Worm (Caenorhabditis elegans) whole organism, L4 larva: ENCODE data around the gene Y52E8A.2.

Experiments
- D1046.2 ChIP-seq: fragments of 200-800 bp; sonication (Bioruptor generic); IDR thresholded peaks from 2 replicates; pipeline ENCODE4 v1.3.6; 2022; ENCODE audit warnings: missing genetic modification characterization, missing compliant biosample characterization
- F26F4.8 ChIP-seq: fragments of 200-800 bp; sonication (Bioruptor generic); conservative IDR thresholded peaks from 2 replicates; pipeline ENCODE4 v1.3.6; 2022; ENCODE audit warnings: missing genetic modification characterization, missing compliant biosample characterization
- F44E2.7 ChIP-seq: fragments of 200-800 bp; sonication (Bioruptor generic); IDR thresholded peaks from 2 replicates; pipeline ENCODE4 v2.1.2; 2022; ENCODE audit warnings: missing genetic modification characterization, missing compliant biosample characterization
- R02D3.7 ChIP-seq: fragments of 150-350 bp; sonication (generic microtip); optimal IDR thresholded peaks from 3 replicates; lab custom pipeline; 2014; ENCODE audit warnings: missing biosample characterization, missing genetic modification characterization
- ZK546.5 ChIP-seq, 2 experiments: sonication (generic microtip); optimal IDR thresholded peaks; 2 replicates each; lab custom pipeline; 2017; ENCODE audit warnings: missing biosample characterization in 2 of 2, missing genetic modification characterization in 2 of 2
- aha-1 ChIP-seq: fragments of 150-350 bp; peaks from one replicate; lab custom pipeline; 2014; ENCODE audit warnings: missing biosample characterization, missing genetic modification characterization
- ceh-44 ChIP-seq: fragments of 200-800 bp; sonication (Bioruptor generic); IDR thresholded peaks from 2 replicates; pipeline ENCODE4 v1.3.6; 2022; ENCODE audit warnings: missing genetic modification reagents, missing genetic modification characterization, missing compliant biosample characterization
- daf-8 ChIP-seq: fragments of 200-800 bp; sonication (Bioruptor generic); IDR thresholded peaks from 2 replicates; pipeline ENCODE4 v1.3.6; 2022; ENCODE audit warnings: missing genetic modification characterization, missing compliant biosample characterization
- dpl-1 ChIP-seq: fragments of 150-350 bp; optimal IDR thresholded peaks from 2 replicates; lab custom pipeline; 2014; ENCODE audit warnings: missing biosample characterization, missing genetic modification reagents, missing genetic modification characterization
- duxl-1 ChIP-seq: sonication (generic microtip); optimal IDR thresholded peaks from 2 replicates; lab custom pipeline; 2016; ENCODE audit warnings: mild to moderate bottlenecking, missing genetic modification characterization, moderate library complexity, missing compliant biosample characterization; ENCODE audit not compliant: poor library complexity
- egl-27 ChIP-seq: sonication (generic microtip); optimal IDR thresholded peaks from 3 replicates; lab custom pipeline; 2017; ENCODE audit warnings: missing biosample characterization, missing genetic modification reagents, missing genetic modification characterization
- egl-43 ChIP-seq: fragments of 200-800 bp; sonication (Bioruptor generic); IDR thresholded peaks from 2 replicates; pipeline ENCODE4 v1.3.6; 2022; ENCODE audit warnings: missing genetic modification reagents, missing genetic modification characterization, missing compliant biosample characterization
- hmg-1.1 ChIP-seq: fragments of 200-800 bp; sonication (Bioruptor generic); IDR thresholded peaks from 2 replicates; pipeline ENCODE4 v1.3.6; 2022; ENCODE audit warnings: missing genetic modification reagents, missing genetic modification characterization, missing compliant biosample characterization
- lin-1 ChIP-seq: fragments of 200-800 bp; sonication (Bioruptor generic); IDR thresholded peaks from 2 replicates; pipeline ENCODE4 v1.3.6; 2022; ENCODE audit warnings: missing genetic modification reagents, missing genetic modification characterization, missing compliant biosample characterization
- lin-15B ChIP-seq: fragments of 150-350 bp; sonication (generic microtip); optimal IDR thresholded peaks from 3 replicates; lab custom pipeline; 2014; ENCODE audit warnings: missing biosample characterization, missing genetic modification characterization
- madf-5 ChIP-seq, 2 experiments: fragments of 200-800 bp; sonication (Bioruptor generic); IDR thresholded peaks; 2 replicates each; pipeline ENCODE4 v1.3.6; 2022; ENCODE audit warnings: missing compliant biosample characterization in 2 of 2, missing genetic modification characterization in 2 of 2
- mep-1 ChIP-seq: fragments of 150-350 bp; sonication (generic microtip); optimal IDR thresholded peaks from 3 replicates; lab custom pipeline; 2014; ENCODE audit warnings: missing biosample characterization, missing genetic modification characterization
- mxl-2 ChIP-seq: fragments of 200-800 bp; sonication (Bioruptor generic); conservative IDR thresholded peaks from 2 replicates; pipeline ENCODE4 v1.3.6; 2022; ENCODE audit warnings: missing genetic modification reagents, missing genetic modification characterization, missing compliant biosample characterization
- nhr-25 ChIP-seq: sonication (generic microtip); optimal IDR thresholded peaks from 2 replicates; lab custom pipeline; 2017; ENCODE audit warnings: missing genetic modification characterization, mild to moderate bottlenecking, missing compliant biosample characterization, antibody characterized with exemption, moderate library complexity, borderline replicate concordance; ENCODE audit not compliant: insufficient read depth
- nhr-41 ChIP-seq: fragments of 200-800 bp; sonication (Bioruptor generic); IDR thresholded peaks from 2 replicates; pipeline ENCODE4 v1.3.6; 2022; ENCODE audit warnings: missing genetic modification reagents, missing genetic modification characterization, missing compliant biosample characterization
- nhr-6 ChIP-seq: fragments of 150-350 bp; optimal IDR thresholded peaks from 2 replicates; lab custom pipeline; 2014; ENCODE audit warnings: missing biosample characterization, missing genetic modification characterization
- nhr-76 ChIP-seq: fragments of 150-350 bp; optimal IDR thresholded peaks from 2 replicates; lab custom pipeline; 2014; ENCODE audit warnings: missing biosample characterization, missing genetic modification characterization
- pqm-1 ChIP-seq: sonication (generic microtip); optimal IDR thresholded peaks from 2 replicates; lab custom pipeline; 2017; ENCODE audit warnings: missing biosample characterization, missing genetic modification characterization
- set-16 ChIP-seq: fragments of 200-800 bp; sonication (Bioruptor generic); IDR thresholded peaks from 2 replicates; pipeline ENCODE4 v1.3.6; 2022; ENCODE audit warnings: missing genetic modification reagents, missing genetic modification characterization, missing compliant biosample characterization
- tag-97 ChIP-seq: fragments of 200-800 bp; sonication (Bioruptor generic); IDR thresholded peaks from 2 replicates; pipeline ENCODE4 v1.3.6; 2022; ENCODE audit warnings: missing genetic modification characterization, missing compliant biosample characterization
- unc-130 ChIP-seq: sonication (generic microtip); optimal IDR thresholded peaks from 2 replicates; lab custom pipeline; 2016; ENCODE audit warnings: missing genetic modification reagents, missing genetic modification characterization, missing compliant biosample characterization
- unc-62 ChIP-seq, 3 experiments: fragments of 150-350 bp in 1 of 3; sonication (generic microtip); optimal IDR thresholded peaks in 2 of 3; peaks in 1 of 3; 1 replicate in 1 of 3; 2 replicates in 2 of 3; lab custom pipeline; 2014 to 2017; ENCODE audit warnings: missing biosample characterization in 3 of 3, missing genetic modification characterization in 3 of 3, missing genetic modification reagents in 3 of 3, missing genotype in 1 of 3
- vab-7 ChIP-seq: fragments of 200-800 bp; sonication (Bioruptor generic); IDR thresholded peaks from 2 replicates; pipeline ENCODE4 v1.3.6; 2022; ENCODE audit warnings: missing genetic modification reagents, missing genetic modification characterization, missing compliant biosample characterization
- zfp-3 ChIP-seq: fragments of 200-800 bp; sonication (Bioruptor generic); conservative IDR thresholded peaks from 2 replicates; pipeline ENCODE4 v1.3.6; 2022; ENCODE audit warnings: missing genetic modification reagents, missing genetic modification characterization, missing compliant biosample characterization
- zip-2 ChIP-seq: fragments of 150-350 bp; optimal IDR thresholded peaks from 2 replicates; lab custom pipeline; 2014; ENCODE audit warnings: missing biosample characterization, missing genetic modification characterization
- ztf-11 ChIP-seq: fragments of 150-350 bp; optimal IDR thresholded peaks from 2 replicates; lab custom pipeline; 2014; ENCODE audit warnings: missing biosample characterization, missing genetic modification characterization

Y52E8A.2 gene

DNA sequence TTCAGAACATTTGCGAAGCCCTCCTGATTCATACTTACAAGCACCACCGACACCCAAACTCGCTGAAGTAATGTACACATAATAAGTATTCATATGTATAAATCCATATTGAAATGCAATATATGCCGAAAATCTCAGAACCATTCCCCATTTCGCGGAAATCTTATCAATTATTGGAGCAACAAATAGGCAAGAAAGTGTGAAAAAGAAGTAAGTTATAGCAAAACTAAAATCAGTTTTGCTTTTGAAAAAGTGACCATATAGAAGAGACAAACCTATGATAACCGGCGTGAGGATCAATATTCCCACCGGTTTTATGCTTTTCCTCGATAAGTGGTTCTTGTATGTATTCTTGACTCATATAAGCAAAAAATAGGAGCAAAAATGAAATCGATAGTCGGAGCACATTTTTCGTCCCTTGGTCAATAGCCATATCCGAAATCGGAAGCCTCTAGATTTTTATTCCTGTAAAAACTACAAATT, 1.1 kb upstream of the Y52E8A.2 start, which contains the start of gene Y52E8A.6:
Gene Y52E8A.6 (minus strand): TSS at position 433 of the 483 bp plus-strand sequence.
- TF ChIP-seq R02D3.7 (tag; lab: Kevin White, UChicago) (no peak), aha-1 (tag; lab: Kevin White, UChicago) (peak; percentile 97)

DNA sequence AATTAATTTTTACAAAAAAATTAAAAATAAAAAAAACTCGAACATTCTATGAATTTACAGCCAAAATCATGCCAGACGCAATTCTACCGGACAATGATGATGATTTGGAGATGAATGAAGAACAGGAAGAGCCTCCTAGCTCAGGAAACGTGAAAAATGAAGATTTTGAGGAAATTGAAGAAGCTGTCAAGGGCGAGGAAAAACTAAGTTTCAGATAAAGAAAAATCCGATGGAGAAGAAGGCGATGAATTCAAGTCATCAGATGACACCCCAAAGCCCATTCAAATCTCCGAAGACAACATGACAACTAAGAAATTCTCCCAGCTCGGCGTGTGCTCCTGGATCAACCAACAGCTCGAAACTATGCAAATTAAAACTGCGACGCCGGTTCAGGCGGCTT, 1.1 kb downstream of the Y52E8A.2 start, which contains the start of gene Y52E8A.1:
Gene Y52E8A.1 (plus strand): TSS at position 301 of the 400 bp plus-strand sequence.
- peak in 1 of 2 experiments; percentile 17 for TF ChIP-seq unc-62 (GFP tag; optimal IDR thresholded peaks at IDR 0.05 in 1 of 2; lab: Kevin White, UChicago)
- TF ChIP-seq unc-62 (tag; optimal IDR thresholded peaks at IDR 0.05; lab: Kevin White, UChicago), result no peak
- TF ChIP-seq unc-130 (GFP tag; lab: Kevin White, UChicago), result no peak

DNA sequence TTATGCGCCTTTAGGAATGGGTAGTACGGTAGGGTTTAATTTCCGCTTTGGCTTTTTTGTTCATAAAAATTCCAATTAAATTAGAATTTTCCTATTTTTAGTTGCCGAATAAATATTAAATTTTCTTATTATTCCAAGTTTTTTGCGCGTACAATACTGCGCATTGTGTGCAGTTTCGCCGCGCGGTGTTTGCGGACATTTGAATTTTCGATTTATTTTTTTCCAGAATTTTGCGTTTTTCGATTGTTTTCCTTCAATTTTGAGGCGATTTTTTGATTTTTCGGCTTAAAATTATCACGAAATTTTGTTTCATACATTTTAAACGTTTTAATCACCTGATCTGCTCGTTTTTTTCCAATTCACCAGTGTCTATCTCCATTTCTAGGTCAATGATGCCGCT, 2.2 kb downstream of the Y52E8A.2 start, which contains the start of gene H20J04.6:
Gene H20J04.6 (plus strand): TSS at position 386 of the 400 bp plus-strand sequence.
- TF ChIP-seq dpl-1 (GFP tag; lab: Kevin White, UChicago), result peak; percentile 62
- TF ChIP-seq lin-1, result no peak
- TF ChIP-seq, all 104 proteins: peak for 1

DNA sequence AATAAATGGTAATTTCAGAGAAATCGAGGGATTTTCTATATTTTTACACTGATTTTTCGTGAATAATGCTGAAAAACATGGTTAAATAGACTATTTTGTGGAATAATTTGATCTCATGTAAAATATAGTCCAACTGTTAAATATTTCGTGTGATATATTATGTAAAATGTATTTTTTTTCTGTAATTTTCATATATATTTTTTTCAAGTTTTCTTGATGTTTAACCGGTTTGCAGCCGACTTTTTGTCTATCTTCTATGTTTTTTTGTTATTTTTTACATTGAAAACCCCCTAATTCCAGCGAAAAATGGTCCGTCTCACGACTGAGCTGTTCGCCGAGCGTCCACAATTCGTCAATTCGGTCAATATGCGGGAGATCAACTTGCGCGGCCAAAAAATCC, 3.4 kb downstream of the Y52E8A.2 start, which contains the start of gene mog-2:
Gene mog-2 (plus strand): TSS at position 301 of the 400 bp plus-strand sequence.
- no peak for TF ChIP-seq F44E2.7 (GFP tag; lab: Robert Waterston, UW)
- no peak for TF ChIP-seq duxl-1 (tag; lab: Kevin White, UChicago)
- TF ChIP-seq egl-27 (tag; lab: Kevin White, UChicago), result no peak

DNA sequence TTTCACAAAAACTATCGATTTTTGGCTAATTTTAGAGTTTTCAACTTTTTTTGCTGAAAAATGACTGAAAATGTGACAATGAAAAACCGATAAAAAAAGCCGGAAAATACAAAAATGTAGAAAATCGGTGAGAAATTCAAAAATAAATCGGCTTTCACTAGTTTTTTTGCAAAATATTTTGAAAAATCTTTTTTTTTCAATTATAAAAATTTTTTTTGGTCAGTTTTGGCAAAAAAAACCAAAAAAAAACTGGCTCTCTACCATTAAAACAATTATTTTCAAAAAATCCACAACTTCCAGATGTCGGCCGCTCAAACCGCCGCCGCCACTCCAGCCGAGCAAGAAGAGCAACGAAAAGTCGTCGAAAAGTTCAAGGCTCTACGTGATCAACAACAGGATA, 5.8 kb downstream of the Y52E8A.2 start, which contains the start of gene pfd-2:
Gene pfd-2 (plus strand): TSS at position 301 of the 400 bp plus-strand sequence.
- TF ChIP-seq hmg-1.1 (GFP tag; lab: Robert Waterston, UW) (no peak), D1046.2 (GFP tag; lab: Robert Waterston, UW) (no peak), pqm-1 (tag; lab: Kevin White, UChicago) (no peak), F26F4.8 (GFP tag; lab: Robert Waterston, UW) (no peak), lin-15B (no peak), tag-97 (GFP tag; lab: Robert Waterston, UW) (no peak), mxl-2 (no peak), mep-1 (tag; lab: Kevin White, UChicago) (no peak), F44E2.7 (GFP tag; lab: Robert Waterston, UW) (no peak), ztf-11 (tag; lab: Kevin White, UChicago) (no peak), nhr-41 (GFP tag; lab: Robert Waterston, UW) (no peak), ceh-44 (GFP tag; lab: Robert Waterston, UW) (no peak), egl-43 (no peak), nhr-6 (tag; lab: Kevin White, UChicago) (no peak), nhr-76 (tag; lab: Kevin White, UChicago) (no peak), set-16 (no peak), zfp-3 (GFP tag; lab: Robert Waterston, UW) (no peak), madf-5 (GFP tag; IDR thresholded peaks at IDR 0.05; lab: Robert Waterston, UW) (no peak)

DNA sequence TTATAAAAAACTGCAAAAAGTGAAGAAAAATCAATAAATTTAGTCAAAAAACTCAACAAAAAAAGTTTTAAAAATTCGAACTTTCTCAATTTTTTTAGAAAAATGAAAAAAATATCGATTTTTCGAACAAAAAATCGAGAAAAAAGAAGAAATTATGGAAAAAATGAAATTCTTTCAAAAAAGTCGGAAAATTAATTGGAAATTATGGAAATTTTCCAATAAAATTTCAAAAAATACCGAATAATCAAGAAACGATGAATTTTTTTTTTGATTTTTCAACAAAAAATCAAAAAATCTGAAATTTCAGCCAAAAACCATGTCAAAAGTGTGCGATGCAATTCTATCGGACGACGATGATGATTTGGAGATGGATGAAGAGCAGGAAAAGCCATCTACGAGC, 8.1 kb downstream of the Y52E8A.2 start, which contains the start of gene H20J04.4:
Gene H20J04.4 (plus strand): TSS at position 301 of the 400 bp plus-strand sequence.
- TF ChIP-seq vab-7, result no peak
- no peak for TF ChIP-seq ZK546.5 (tag; optimal IDR thresholded peaks at IDR 0.05; lab: Kevin White, UChicago)
- TF ChIP-seq dpl-1 (GFP tag; lab: Kevin White, UChicago), result no peak
- TF ChIP-seq zip-2, result no peak
- TF ChIP-seq daf-8, result no peak
- TF ChIP-seq mep-1 (tag; lab: Kevin White, UChicago), result no peak
- TF ChIP-seq nhr-25 (tag; lab: Kevin White, UChicago), result no peak
